Fruit fly (Drosophila melanogaster): ENCODE data around the gene p38c.

The p38c gene

dm6 chr3R:24138478-24139455 lies 11.2 kb downstream of the p38c start (continued):
- no peak for TF ChIP-seq Optix (GFP tag; IDR thresholded peaks at IDR 0.05)
- peak; percentile 74 for TF ChIP-seq Hey (tag; optimal IDR thresholded peaks at IDR 0.05)
- TF ChIP-seq Ssrp (tag; optimal IDR thresholded peaks at IDR 0.05), result no peak
- TF ChIP-seq Eip74EF (GFP tag; optimal IDR thresholded peaks at IDR 0.05), result peak in 1 of 2 experiments; percentile 6
- no peak for TF ChIP-seq CG10274 (GFP tag; optimal IDR thresholded peaks at IDR 0.05)
- no peak for TF ChIP-seq tx (GFP tag; optimal IDR thresholded peaks at IDR 0.05)
- TF ChIP-seq Nf-YA (GFP tag; IDR thresholded peaks at IDR 0.05), result no peak
- TF ChIP-seq row (GFP tag; IDR thresholded peaks at IDR 0.05), result peak; percentile 19; the same call in 1 of the 3 replicates
- no peak for TF ChIP-seq Oaz (GFP tag; IDR thresholded peaks at IDR 0.05)
- peak; percentile 18 for TF ChIP-seq PHDP (tag; optimal IDR thresholded peaks at IDR 0.05)
- no peak for TF ChIP-seq insv (GFP tag; optimal IDR thresholded peaks at IDR 0.05)
- no peak for TF ChIP-seq en (GFP tag; optimal IDR thresholded peaks at IDR 0.05)
- TF ChIP-seq ATbp (GFP tag; optimal IDR thresholded peaks at IDR 0.05), result no peak
- peak; percentile 25 for TF ChIP-seq CG12071 (GFP tag; optimal IDR thresholded peaks at IDR 0.05)
- peak; percentile 52 for TF ChIP-seq lab (GFP tag; optimal IDR thresholded peaks at IDR 0.05)
- no peak for TF ChIP-seq CG3407 (GFP tag; optimal IDR thresholded peaks at IDR 0.05)
- TF ChIP-seq schlank (tag; optimal IDR thresholded peaks at IDR 0.05), result no peak
- TF ChIP-seq CG18599 (GFP tag; optimal IDR thresholded peaks at IDR 0.05), result no peak
- no peak for TF ChIP-seq disco-r (GFP tag; optimal IDR thresholded peaks at IDR 0.05)
- TF ChIP-seq CG1233 (GFP tag; optimal IDR thresholded peaks at IDR 0.05), result peak; percentile 3
- TF ChIP-seq eve (GFP tag; optimal IDR thresholded peaks at IDR 0.05), result no peak
- no peak for TF ChIP-seq dan (GFP tag; IDR thresholded peaks at IDR 0.05)
- TF ChIP-seq Bgb (GFP tag; IDR thresholded peaks at IDR 0.05; ENCODE audit: partially characterized antibody), result no peak
- TF ChIP-seq Lim3 (GFP tag; IDR thresholded peaks at IDR 0.05), result no peak
- no peak for TF ChIP-seq NC2α (GFP tag; optimal IDR thresholded peaks at IDR 0.05)
- no peak for TF ChIP-seq maf-S (GFP tag; optimal IDR thresholded peaks at IDR 0.05)
- peak in 1 of 2 experiments; percentile 9 for TF ChIP-seq Pdp1 (GFP tag; optimal IDR thresholded peaks at IDR 0.05)
- TF ChIP-seq Kr (GFP tag; optimal IDR thresholded peaks at IDR 0.05), result no peak
- no peak for TF ChIP-seq corto (GFP tag; optimal IDR thresholded peaks at IDR 0.05)
- no peak for TF ChIP-seq Bdp1 (GFP tag; optimal IDR thresholded peaks at IDR 0.05)
- no peak for TF ChIP-seq tna (GFP tag; IDR thresholded peaks at IDR 0.05; ENCODE audit: partially characterized antibody)
- no peak for TF ChIP-seq CG10979 (tag; optimal IDR thresholded peaks at IDR 0.05)
- TF ChIP-seq unc-4 (GFP tag; IDR thresholded peaks at IDR 0.05; ENCODE audit: partially characterized antibody), result no peak
- TF ChIP-seq CG31388 (GFP tag; optimal IDR thresholded peaks at IDR 0.05), result no peak
- peak; percentile 3 for TF ChIP-seq Abd-B (GFP tag; optimal IDR thresholded peaks at IDR 0.05)
- no peak for TF ChIP-seq CG5953 (GFP tag; IDR thresholded peaks at IDR 0.05)
- TF ChIP-seq CG34224 (GFP tag; IDR thresholded peaks at IDR 0.05; ENCODE audit: partially characterized antibody), result no peak
- no peak for TF ChIP-seq Dp (GFP tag; optimal IDR thresholded peaks at IDR 0.05)
- TF ChIP-seq CG13424 (tag; optimal IDR thresholded peaks at IDR 0.05), result no peak
- no peak for TF ChIP-seq ac (GFP tag; optimal IDR thresholded peaks at IDR 0.05)
- TF ChIP-seq CG6254 (GFP tag; optimal IDR thresholded peaks at IDR 0.05), result no peak
- TF ChIP-seq CG2875 (GFP tag; optimal IDR thresholded peaks at IDR 0.05), result no peak
- no peak for TF ChIP-seq YL-1 (GFP tag; optimal IDR thresholded peaks at IDR 0.05)
- no peak for TF ChIP-seq cg (GFP tag; optimal IDR thresholded peaks at IDR 0.05)
- no peak for TF ChIP-seq CG31365 (tag; optimal IDR thresholded peaks at IDR 0.05)
- no peak for TF ChIP-seq CG2120 (GFP tag; optimal IDR thresholded peaks at IDR 0.05)
- TF ChIP-seq CG12744 (GFP tag; optimal IDR thresholded peaks at IDR 0.05), result no peak
- no peak for TF ChIP-seq CG11696 (GFP tag; IDR thresholded peaks at IDR 0.05)

All from whole organism, embryonic.